Fruit fly (Drosophila melanogaster): ENCODE data around the gene Met.

The Met gene

dm6 chrX:11611645-11612079 lies 4.3 kb upstream of the Met start, which contains the start of the genes CG2247 and CG1703:
CG2247 (minus strand) TSS chrX:11611652.
CG1703 (plus strand) TSS chrX:11611927.
- no peak for TF ChIP-seq CTCF (optimal IDR thresholded peaks at IDR 0.05)
- no peak for TF ChIP-seq CG8478 (optimal IDR thresholded peaks at IDR 0.05)

dm6 chrX:11616496-11616952 lies 600 bp downstream of the Met start:
- TF ChIP-seq CTCF (optimal IDR thresholded peaks at IDR 0.05) = no peak
- no peak for TF ChIP-seq CG8478 (optimal IDR thresholded peaks at IDR 0.05)

dm6 chrX:11619617-11620016 lies 3.7 kb downstream of the Met start:
- TF ChIP-seq CG8478 (optimal IDR thresholded peaks at IDR 0.05) (no peak), CTCF (optimal IDR thresholded peaks at IDR 0.05) (no peak)

- TF ChIP-seq CTCF (optimal IDR thresholded peaks at IDR 0.05) = no peak
- no peak for TF ChIP-seq CG8478 (optimal IDR thresholded peaks at IDR 0.05)
Observed at dm6 chrX:11620527-11620926, 4.6 kb downstream of the Met start.

- no peak for TF ChIP-seq CG8478 (optimal IDR thresholded peaks at IDR 0.05)
- no peak for TF ChIP-seq CTCF (optimal IDR thresholded peaks at IDR 0.05)
Observed at dm6 chrX:11621315-11621865, 5.5 kb downstream of the Met start.

- TF ChIP-seq CTCF (optimal IDR thresholded peaks at IDR 0.05) (no peak), CG8478 (optimal IDR thresholded peaks at IDR 0.05) (no peak)
Observed at dm6 chrX:11621866-11622648, 6.1 kb downstream of the Met start, which contains the start of gene Ptp10D. Ptp10D (plus strand) TSS chrX:11622015.

- TF ChIP-seq CTCF (optimal IDR thresholded peaks at IDR 0.05) (no peak), CG8478 (optimal IDR thresholded peaks at IDR 0.05) (no peak)
Observed at dm6 chrX:11622649-11623425, 6.9 kb downstream of the Met start.

- no peak for TF ChIP-seq CG8478 (optimal IDR thresholded peaks at IDR 0.05)
- no peak for TF ChIP-seq CTCF (optimal IDR thresholded peaks at IDR 0.05)
Observed at dm6 chrX:11628986-11629571, 13.2 kb downstream of the Met start.

- no peak for TF ChIP-seq CTCF (optimal IDR thresholded peaks at IDR 0.05)
Observed at dm6 chrX:11631704-11632103, 15.8 kb downstream of the Met start.

dm6 chrX:11640477-11640876 lies 24.6 kb downstream of the Met start:
- TF ChIP-seq CTCF (optimal IDR thresholded peaks at IDR 0.05) (no peak), CG8478 (optimal IDR thresholded peaks at IDR 0.05) (no peak)

dm6 chrX:11643227-11643626 lies 27.3 kb downstream of the Met start:
- no peak for TF ChIP-seq CG8478 (optimal IDR thresholded peaks at IDR 0.05)
- peak; percentile 63 to 71 for TF ChIP-seq CTCF (optimal IDR thresholded peaks at IDR 0.05)

dm6 chrX:11644530-11645080 lies 28.7 kb downstream of the Met start:
- no peak for TF ChIP-seq CTCF (optimal IDR thresholded peaks at IDR 0.05)
- TF ChIP-seq CG8478 (optimal IDR thresholded peaks at IDR 0.05) = no peak

- TF ChIP-seq CG8478 (optimal IDR thresholded peaks at IDR 0.05) (no peak), CTCF (optimal IDR thresholded peaks at IDR 0.05) (peak in 1 of 2 experiments; percentile 35)
Observed at dm6 chrX:11651420-11651819, 35.5 kb downstream of the Met start.

- TF ChIP-seq CG8478 (optimal IDR thresholded peaks at IDR 0.05) = no peak
Observed at dm6 chrX:11652991-11653390, 37.1 kb downstream of the Met start.

- no peak for TF ChIP-seq CG8478 (optimal IDR thresholded peaks at IDR 0.05)
- TF ChIP-seq CTCF (optimal IDR thresholded peaks at IDR 0.05) = no peak
Observed at dm6 chrX:11657140-11657539, 41.2 kb downstream of the Met start.

Measured in S2 (cell line).